Worm (Caenorhabditis elegans): Measurements from ENCODE around the gene F46F5.1.

ce11 chrII:754971-755370, 36.8 kb downstream of the F46F5.1 start:
- no peak for TF ChIP-seq nhr-76 (tag; optimal IDR thresholded peaks at IDR 0.05)
- TF ChIP-seq snpc-4 (tag; optimal IDR thresholded peaks at IDR 0.05) = no peak
- no peak for TF ChIP-seq nhr-28 (tag; optimal IDR thresholded peaks at IDR 0.05)
- TF ChIP-seq ceh-39 (tag; optimal IDR thresholded peaks at IDR 0.05) = no peak
- TF ChIP-seq nhr-237 (tag; optimal IDR thresholded peaks at IDR 0.05) = no peak
- no peak for TF ChIP-seq lin-13 (tag; optimal IDR thresholded peaks at IDR 0.05)
- TF ChIP-seq pha-4 (tag; optimal IDR thresholded peaks at IDR 0.05) = no peak
- no peak for TF ChIP-seq unc-62 (GFP tag; optimal IDR thresholded peaks at IDR 0.05)
- TF ChIP-seq nhr-12 (tag; optimal IDR thresholded peaks at IDR 0.05) = no peak
- no peak for TF ChIP-seq ces-1 (GFP tag; optimal IDR thresholded peaks at IDR 0.05)
- TF ChIP-seq nhr-2 (tag; optimal IDR thresholded peaks at IDR 0.05) = no peak
- TF ChIP-seq elt-1 (tag; optimal IDR thresholded peaks at IDR 0.05; ENCODE audit: borderline replicate concordance, insufficient read depth) = no peak
- TF ChIP-seq lsy-2 (tag; optimal IDR thresholded peaks at IDR 0.05) = no peak

Measured in whole organism, mixed stage, embryonic.